Worm (Caenorhabditis elegans) whole organism, midembryonic: ENCODE data around the gene Y25C1A.8.
"Not testable (repeated sequence)": the region's sequence is repeated elsewhere in the genome, so short reads cannot be mapped to it uniquely, and the experiment has no call there.

Experiments used
- T22C8.4 ChIP-seq: fragments of 200-800 bp; sonication (Bioruptor generic); IDR thresholded peaks from 2 replicates; pipeline ENCODE4 v1.3.6; 2022; ENCODE audit warnings: missing genetic modification characterization, missing compliant biosample characterization
- cog-1 ChIP-seq: sonication (generic microtip); optimal IDR thresholded peaks from 2 replicates; lab custom pipeline; 2016; ENCODE audit warnings: missing genetic modification characterization, missing compliant biosample characterization
- flt-1 ChIP-seq: fragments of 200-800 bp; sonication (Bioruptor generic); IDR thresholded peaks from 2 replicates; pipeline ENCODE4 v1.3.6; 2022; ENCODE audit warnings: missing genetic modification characterization, missing compliant biosample characterization
- med-1 ChIP-seq: sonication (generic microtip); optimal IDR thresholded peaks from 2 replicates; lab custom pipeline; 2017; ENCODE audit warnings: missing genetic modification characterization, mild to moderate bottlenecking, missing compliant biosample characterization, antibody characterized with exemption, missing genetic modification reagents; ENCODE audit not compliant: insufficient read depth
- ref-1 ChIP-seq: fragments of 200-800 bp; sonication (Bioruptor generic); conservative IDR thresholded peaks from 2 replicates; pipeline ENCODE4 v1.3.6; 2022; ENCODE audit warnings: missing genetic modification reagents, missing genetic modification characterization, missing compliant biosample characterization
- tab-1 ChIP-seq: fragments of 200-800 bp; sonication (Bioruptor generic); IDR thresholded peaks from 2 replicates; pipeline ENCODE4 v1.3.6; 2022; ENCODE audit warnings: missing genetic modification characterization, missing compliant biosample characterization
- ztf-29 ChIP-seq: fragments of 200-800 bp; sonication (Bioruptor generic); IDR thresholded peaks from 2 replicates; pipeline ENCODE4 v1.3.6; 2022; ENCODE audit warnings: missing genetic modification reagents, missing genetic modification characterization, missing compliant biosample characterization

- not testable (repeated sequence) for TF ChIP-seq flt-1 (GFP tag; lab: Robert Waterston, UW); cog-1 (tag; lab: Kevin White, UChicago); ref-1 (GFP tag; lab: Robert Waterston, UW); med-1 (GFP tag; lab: Kevin White, UChicago); ztf-29 (GFP tag; lab: Robert Waterston, UW); tab-1 (GFP tag; lab: Robert Waterston, UW); T22C8.4 (GFP tag; lab: Robert Waterston, UW)
These were observed 44.3 kb downstream of the Y25C1A.8 start, which contains the start of gene B0454.6 for ce11 chrII:3032480-3032879.
